Worm (Caenorhabditis elegans) whole organism, L4 larva: ENCODE results near the gene tsp-2.

Experiments
- D1046.2 ChIP-seq: fragments of 200-800 bp; sonication (Bioruptor generic); IDR thresholded peaks from 2 replicates; pipeline ENCODE4 v1.3.6; 2022; ENCODE audit warnings: missing genetic modification characterization, missing compliant biosample characterization
- F10B5.3 ChIP-seq: sonication (generic microtip); optimal IDR thresholded peaks from 2 replicates; lab custom pipeline; 2016; ENCODE audit warnings: mild to moderate bottlenecking, missing genetic modification characterization, missing compliant biosample characterization
- F26F4.8 ChIP-seq: fragments of 200-800 bp; sonication (Bioruptor generic); conservative IDR thresholded peaks from 2 replicates; pipeline ENCODE4 v1.3.6; 2022; ENCODE audit warnings: missing genetic modification characterization, missing compliant biosample characterization
- Y5F2A.4 ChIP-seq: fragments of 200-800 bp; sonication (Bioruptor generic); optimal IDR thresholded peaks from 2 replicates; lab custom pipeline; 2018; ENCODE audit warnings: mild to moderate bottlenecking, missing genetic modification characterization, missing compliant biosample characterization
- aha-1 ChIP-seq: fragments of 150-350 bp; peaks from one replicate; lab custom pipeline; 2014; ENCODE audit warnings: missing biosample characterization, missing genetic modification characterization
- arid-1 ChIP-seq: fragments of 200-800 bp; sonication (Bioruptor generic); conservative IDR thresholded peaks from 2 replicates; pipeline ENCODE4 v1.3.6; 2022; ENCODE audit warnings: missing genetic modification reagents, missing genetic modification characterization, missing compliant biosample characterization
- attf-4 ChIP-seq: sonication (generic microtip); optimal IDR thresholded peaks from 3 replicates; lab custom pipeline; 2017; ENCODE audit warnings: missing biosample characterization, missing genetic modification characterization
- ceh-28 ChIP-seq: fragments of 150-350 bp; optimal IDR thresholded peaks from 2 replicates; lab custom pipeline; 2014; ENCODE audit warnings: missing biosample characterization, missing genetic modification reagents, missing genetic modification characterization
- ces-1 ChIP-seq: fragments of 150-350 bp; sonication (generic microtip); optimal IDR thresholded peaks from 4 replicates; lab custom pipeline; 2014; ENCODE audit warnings: missing biosample characterization, missing genetic modification reagents, missing genetic modification characterization
- cey-2 ChIP-seq: sonication (generic microtip); optimal IDR thresholded peaks from 3 replicates; lab custom pipeline; 2017; ENCODE audit warnings: missing genetic modification characterization, mild to moderate bottlenecking, missing compliant biosample characterization, antibody characterized with exemption, borderline replicate concordance; ENCODE audit not compliant: insufficient read depth
- ctbp-1 ChIP-seq: fragments of 200-800 bp; sonication (Bioruptor generic); IDR thresholded peaks from 2 replicates; pipeline ENCODE4 v1.3.6; 2022; ENCODE audit warnings: missing genetic modification reagents, missing genetic modification characterization, missing compliant biosample characterization
- daf-16 ChIP-seq, 3 experiments: sonication (generic microtip); optimal IDR thresholded peaks; 2 replicates each; lab custom pipeline; 2016 to 2017; ENCODE audit warnings: missing genetic modification characterization in 3 of 3, missing genetic modification reagents in 3 of 3, mild to moderate bottlenecking in 2 of 3, missing compliant biosample characterization in 2 of 3, missing biosample characterization in 1 of 3, moderate library complexity in 1 of 3
- daf-19 ChIP-seq: fragments of 200-800 bp; sonication (Bioruptor generic); conservative IDR thresholded peaks from 2 replicates; pipeline ENCODE4 v1.3.6; 2022; ENCODE audit warnings: missing genetic modification characterization, missing compliant biosample characterization
- daf-8 ChIP-seq: fragments of 200-800 bp; sonication (Bioruptor generic); IDR thresholded peaks from 2 replicates; pipeline ENCODE4 v1.3.6; 2022; ENCODE audit warnings: missing genetic modification characterization, missing compliant biosample characterization
- dmd-8 ChIP-seq: fragments of 200-800 bp; sonication (Bioruptor generic); IDR thresholded peaks from 2 replicates; pipeline ENCODE4 v1.3.6; 2022; ENCODE audit warnings: missing genetic modification characterization, missing compliant biosample characterization
- dpl-1 ChIP-seq: fragments of 150-350 bp; optimal IDR thresholded peaks from 2 replicates; lab custom pipeline; 2014; ENCODE audit warnings: missing biosample characterization, missing genetic modification reagents, missing genetic modification characterization
- dve-1 ChIP-seq: sonication (generic microtip); optimal IDR thresholded peaks from 2 replicates; lab custom pipeline; 2017; ENCODE audit warnings: antibody characterized with exemption, mild to moderate bottlenecking, missing genetic modification characterization, missing compliant biosample characterization; ENCODE audit not compliant: insufficient read depth
- egl-43 ChIP-seq: fragments of 200-800 bp; sonication (Bioruptor generic); IDR thresholded peaks from 2 replicates; pipeline ENCODE4 v1.3.6; 2022; ENCODE audit warnings: missing genetic modification reagents, missing genetic modification characterization, missing compliant biosample characterization
- fos-1 ChIP-seq: fragments of 150-350 bp; optimal IDR thresholded peaks from 2 replicates; lab custom pipeline; 2014; ENCODE audit warnings: missing biosample characterization, missing genetic modification characterization
- hlh-11 ChIP-seq: fragments of 200-800 bp; sonication (Bioruptor generic); optimal IDR thresholded peaks from 2 replicates; lab custom pipeline; 2018; ENCODE audit warnings: mild to moderate bottlenecking, missing genetic modification characterization, missing compliant biosample characterization
- hlh-30 ChIP-seq: sonication (generic microtip); optimal IDR thresholded peaks from 2 replicates; lab custom pipeline; 2017; ENCODE audit warnings: antibody characterized with exemption, mild to moderate bottlenecking, missing genetic modification characterization, missing compliant biosample characterization; ENCODE audit not compliant: insufficient read depth
- lin-15B ChIP-seq: fragments of 150-350 bp; sonication (generic microtip); optimal IDR thresholded peaks from 3 replicates; lab custom pipeline; 2014; ENCODE audit warnings: missing biosample characterization, missing genetic modification characterization
- lin-29 ChIP-seq: fragments of 200-800 bp; sonication (Bioruptor generic); IDR thresholded peaks from 2 replicates; pipeline ENCODE4 v1.3.6; 2022; ENCODE audit warnings: missing genetic modification reagents, missing genetic modification characterization, missing compliant biosample characterization
- lin-38 ChIP-seq: fragments of 200-800 bp; sonication (Bioruptor generic); IDR thresholded peaks from 2 replicates; pipeline ENCODE4 v1.3.6; 2022; ENCODE audit warnings: missing genetic modification reagents, missing genetic modification characterization, missing compliant biosample characterization
- lir-3 ChIP-seq: sonication (generic microtip); optimal IDR thresholded peaks from 2 replicates; lab custom pipeline; 2016; ENCODE audit warnings: mild to moderate bottlenecking, missing genetic modification characterization, missing compliant biosample characterization
- lsy-2 ChIP-seq, 2 experiments: fragments of 150-350 bp in 1 of 2; sonication (generic microtip) in 1 of 2; optimal IDR thresholded peaks; 2 replicates each; lab custom pipeline; 2014 to 2017; ENCODE audit warnings: missing biosample characterization in 2 of 2, missing genetic modification characterization in 2 of 2
- madf-5 ChIP-seq, 2 experiments: fragments of 200-800 bp; sonication (Bioruptor generic); IDR thresholded peaks; 2 replicates each; pipeline ENCODE4 v1.3.6; 2022; ENCODE audit warnings: missing compliant biosample characterization in 2 of 2, missing genetic modification characterization in 2 of 2
- madf-9 ChIP-seq: fragments of 200-800 bp; sonication (Bioruptor generic); conservative IDR thresholded peaks from 2 replicates; pipeline ENCODE4 v1.3.6; 2022; ENCODE audit warnings: missing genetic modification reagents, missing genetic modification characterization, missing compliant biosample characterization
- mdl-1 ChIP-seq, 2 experiments: fragments of 150-350 bp in 1 of 2; sonication (generic microtip) in 1 of 2; optimal IDR thresholded peaks; 2 replicates each; lab custom pipeline; 2014 to 2017; ENCODE audit warnings: missing biosample characterization in 2 of 2, missing genetic modification characterization in 2 of 2
- mdt-29 ChIP-seq: fragments of 200-800 bp; sonication (Bioruptor generic); IDR thresholded peaks from 2 replicates; pipeline ENCODE4 v1.3.6; 2022; ENCODE audit warnings: missing genetic modification reagents, missing genetic modification characterization, missing compliant biosample characterization
- mes-2 ChIP-seq: sonication (generic microtip); optimal IDR thresholded peaks from 2 replicates; lab custom pipeline; 2016; ENCODE audit warnings: missing genotype, mild to moderate bottlenecking, missing genetic modification characterization, missing compliant biosample characterization; ENCODE audit not compliant: poor library complexity, severe bottlenecking
- mxl-3 ChIP-seq: fragments of 200-800 bp; sonication (Bioruptor generic); optimal IDR thresholded peaks from 2 replicates; lab custom pipeline; 2018; ENCODE audit warnings: mild to moderate bottlenecking, missing genetic modification characterization, missing compliant biosample characterization
- nhr-28 ChIP-seq: fragments of 150-350 bp; optimal IDR thresholded peaks from 2 replicates; lab custom pipeline; 2014; ENCODE audit warnings: missing biosample characterization, missing genetic modification characterization
- nhr-42 ChIP-seq: fragments of 200-800 bp; sonication (Bioruptor generic); IDR thresholded peaks from 2 replicates; pipeline ENCODE4 v1.3.6; 2022; ENCODE audit warnings: missing genetic modification characterization, missing compliant biosample characterization
- pha-4 ChIP-seq, 2 experiments: fragments of 150-350 bp in 1 of 2; fragments of 200-800 bp in 1 of 2; sonication (Bioruptor generic) in 1 of 2; IDR thresholded peaks in 1 of 2; optimal IDR thresholded peaks in 1 of 2; 2 replicates each; pipeline versions ENCODE4 v1.3.6 to Lab custom; 2014 to 2022; ENCODE audit warnings: missing genetic modification characterization in 2 of 2, missing genetic modification reagents in 2 of 2, missing biosample characterization in 1 of 2, missing compliant biosample characterization in 1 of 2
- tag-97 ChIP-seq: fragments of 200-800 bp; sonication (Bioruptor generic); IDR thresholded peaks from 2 replicates; pipeline ENCODE4 v1.3.6; 2022; ENCODE audit warnings: missing genetic modification characterization, missing compliant biosample characterization
- unc-62 ChIP-seq, 3 experiments: fragments of 150-350 bp in 1 of 3; sonication (generic microtip); optimal IDR thresholded peaks in 2 of 3; peaks in 1 of 3; 1 replicate in 1 of 3; 2 replicates in 2 of 3; lab custom pipeline; 2014 to 2017; ENCODE audit warnings: missing biosample characterization in 3 of 3, missing genetic modification characterization in 3 of 3, missing genetic modification reagents in 3 of 3, missing genotype in 1 of 3
- zag-1 ChIP-seq: fragments of 150-350 bp; optimal IDR thresholded peaks from 2 replicates; lab custom pipeline; 2014; ENCODE audit warnings: missing biosample characterization, missing genetic modification characterization

The tsp-2 gene

DNA sequence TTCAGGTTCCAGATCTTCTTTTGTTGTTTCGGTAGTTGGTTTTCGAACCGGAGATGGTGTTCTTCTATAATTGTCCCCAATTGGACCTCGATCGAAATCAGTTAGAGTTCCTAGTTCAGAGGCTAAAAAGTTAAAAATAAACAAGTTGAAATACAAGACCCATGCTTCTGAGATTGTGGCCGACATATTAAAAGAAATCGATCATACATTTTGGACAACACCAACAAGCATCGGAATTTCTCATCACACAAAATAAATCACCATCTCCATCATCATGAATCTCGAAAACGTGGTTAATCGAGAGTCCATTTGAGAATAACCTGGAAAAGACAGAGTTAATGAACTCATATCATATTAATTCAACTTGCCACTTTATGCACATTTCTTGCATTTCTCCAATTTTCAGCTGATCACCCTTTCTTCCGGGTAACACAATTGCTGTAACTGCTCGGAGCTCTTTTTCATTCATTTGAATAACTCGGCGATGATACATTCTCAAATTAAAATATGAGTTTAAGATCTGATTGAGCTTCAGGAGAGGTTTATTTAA, 34.0 kb upstream of the tsp-2 start, which contains the start of the genes mps-4 and F09G8.10:
mps-4 (minus strand) TSS at position 101 of the 550 bp plus-strand sequence.
F09G8.10 (minus strand) TSS at position 500 of the 550 bp plus-strand sequence.
- no peak for TF ChIP-seq lin-15B (tag; lab: Kevin White, UChicago)
- no peak for TF ChIP-seq ctbp-1 (GFP tag; lab: Robert Waterston, UW)
- no peak for TF ChIP-seq dpl-1
- no peak for TF ChIP-seq cey-2
- no peak for TF ChIP-seq unc-62 (GFP tag; optimal IDR thresholded peaks at IDR 0.05 in 1 of 2; lab: Kevin White, UChicago)
- TF ChIP-seq unc-62 (tag; optimal IDR thresholded peaks at IDR 0.05; lab: Kevin White, UChicago), result no peak
- TF ChIP-seq F10B5.3 (tag; lab: Kevin White, UChicago), result no peak
- no peak for TF ChIP-seq daf-19 (GFP tag; lab: Robert Waterston, UW)
- TF ChIP-seq zag-1 (tag; lab: Kevin White, UChicago), result no peak
- no peak for TF ChIP-seq attf-4 (tag; lab: Kevin White, UChicago)
- no peak for TF ChIP-seq madf-5 (GFP tag; IDR thresholded peaks at IDR 0.05; lab: Robert Waterston, UW)
- TF ChIP-seq daf-8 (GFP tag; lab: Robert Waterston, UW), result no peak
- no peak for TF ChIP-seq pha-4 (GFP tag; IDR thresholded peaks at IDR 0.05; lab: Robert Waterston, UW)
- no peak for TF ChIP-seq pha-4 (tag; optimal IDR thresholded peaks at IDR 0.05; lab: Kevin White, UChicago)
- TF ChIP-seq D1046.2 (GFP tag; lab: Robert Waterston, UW), result no peak
- TF ChIP-seq nhr-42, result no peak
- no peak for TF ChIP-seq Y5F2A.4 (GFP tag; lab: Kevin White, UChicago)
- TF ChIP-seq aha-1, result no peak
- TF ChIP-seq madf-9 (GFP tag; lab: Robert Waterston, UW), result no peak
- no peak for TF ChIP-seq dmd-8 (GFP tag; lab: Robert Waterston, UW)
- TF ChIP-seq F26F4.8 (GFP tag; lab: Robert Waterston, UW), result no peak

DNA sequence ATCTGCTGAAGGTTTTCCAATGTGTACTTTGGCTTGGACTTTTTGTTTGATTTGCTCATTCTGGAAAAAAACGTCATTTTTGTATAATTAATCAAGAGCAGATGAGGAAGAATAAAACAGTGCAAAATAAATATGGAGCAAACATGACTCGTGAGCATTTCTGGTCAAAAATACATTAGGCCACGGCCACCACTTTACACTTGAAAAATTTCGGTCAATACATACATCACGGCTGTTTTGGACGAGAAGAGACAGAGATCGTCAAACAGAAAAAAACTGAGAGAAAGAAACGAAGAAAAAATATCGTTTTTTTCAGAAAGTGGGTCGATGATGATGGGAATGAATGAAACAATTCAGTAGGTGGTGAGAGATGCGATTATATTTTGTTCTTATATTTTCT, 30.6 kb upstream of the tsp-2 start, which contains the start of the genes F09G8.7 and crn-7:
F09G8.7 (minus strand) TSS at position 60 of the 400 bp plus-strand sequence.
crn-7 (plus strand) TSS at position 236 of the 400 bp plus-strand sequence.
- TF ChIP-seq D1046.2 (GFP tag; lab: Robert Waterston, UW) (no peak), tag-97 (GFP tag; lab: Robert Waterston, UW) (no peak), unc-62 (GFP tag; optimal IDR thresholded peaks at IDR 0.05 in 1 of 2; lab: Kevin White, UChicago) (peak in 1 of 2 experiments; percentile 57), unc-62 (tag; optimal IDR thresholded peaks at IDR 0.05; lab: Kevin White, UChicago) (no peak), ceh-28 (tag; lab: Kevin White, UChicago) (no peak), F26F4.8 (GFP tag; lab: Robert Waterston, UW) (no peak), mxl-3 (GFP tag; lab: Kevin White, UChicago) (no peak), aha-1 (no peak), mdt-29 (GFP tag; lab: Robert Waterston, UW) (no peak), lin-29 (GFP tag; lab: Robert Waterston, UW) (no peak), nhr-28 (tag; lab: Kevin White, UChicago) (peak; percentile 51), mdl-1 (tag; optimal IDR thresholded peaks at IDR 0.05; lab: Kevin White, UChicago) (no peak), hlh-11 (tag; lab: Kevin White, UChicago) (peak; percentile 38), ces-1 (GFP tag; lab: Kevin White, UChicago) (no peak), egl-43 (GFP tag; lab: Robert Waterston, UW) (no peak), mes-2 (peak; percentile 67), dve-1 (tag; lab: Kevin White, UChicago) (peak; percentile 28), fos-1 (tag; lab: Kevin White, UChicago) (no peak), daf-19 (GFP tag; lab: Robert Waterston, UW) (no peak), lir-3 (tag; lab: Kevin White, UChicago) (no peak), arid-1 (no peak), pha-4 (GFP tag; IDR thresholded peaks at IDR 0.05; lab: Robert Waterston, UW) (no peak), pha-4 (tag; optimal IDR thresholded peaks at IDR 0.05; lab: Kevin White, UChicago) (peak; percentile 45), daf-16 (GFP tag; optimal IDR thresholded peaks at IDR 0.05; lab: Kevin White, UChicago) (no peak), daf-16 (tag; optimal IDR thresholded peaks at IDR 0.05; lab: Kevin White, UChicago) (peak; percentile 15), lin-38 (GFP tag; lab: Robert Waterston, UW) (peak; percentile 39; the same call in 1 of the 2 replicates), lsy-2 (tag; optimal IDR thresholded peaks at IDR 0.05; lab: Kevin White, UChicago) (peak in 1 of 2 experiments; percentile 61), hlh-30 (peak; percentile 55)
- TF ChIP-seq, all 104 proteins: peak for 10
